Fruit fly (Drosophila melanogaster) whole organism, prepupa: Measurements from ENCODE around the gene CG9386.
A peak's percentile ranks its signal among the peaks of the same experiment; 100 is the strongest.

Experiments used
- Blimp-1 ChIP-seq: fragments of 200-800 bp; sonication (Bioruptor generic); optimal IDR thresholded peaks from 3 replicates; lab custom pipeline; 2017; ENCODE audit warnings: missing biosample characterization, missing genetic modification characterization, mild to moderate bottlenecking, moderate library complexity, missing genetic modification reagents
- CG10631 ChIP-seq: fragments of 200-800 bp; sonication (Bioruptor generic); optimal IDR thresholded peaks from 2 replicates; lab custom pipeline; 2016; ENCODE audit warnings: missing biosample characterization, missing genetic modification characterization
- CG10669 ChIP-seq: fragments of 200-800 bp; sonication (Bioruptor generic); optimal IDR thresholded peaks from 3 replicates; lab custom pipeline; 2018; ENCODE audit warnings: missing biosample characterization, mild to moderate bottlenecking, missing genetic modification characterization, moderate library complexity
- CG11294 ChIP-seq: fragments of 200-800 bp; sonication (Bioruptor generic); IDR thresholded peaks from 2 replicates; pipeline ENCODE4 v1.3.6; 2022; ENCODE audit warnings: missing biosample characterization, missing genetic modification characterization
- CG11762 ChIP-seq: fragments of 200-800 bp; sonication (Bioruptor generic); optimal IDR thresholded peaks from 3 replicates; lab custom pipeline; 2016; ENCODE audit warnings: missing biosample characterization, missing genetic modification characterization; ENCODE audit not compliant: insufficient read depth
- CG11902 ChIP-seq: fragments of 200-800 bp; sonication (Bioruptor generic); optimal IDR thresholded peaks from 3 replicates; lab custom pipeline; 2016; ENCODE audit warnings: missing biosample characterization, missing genetic modification characterization
- CG15336 ChIP-seq: fragments of 200-800 bp; sonication (Bioruptor generic); IDR thresholded peaks from 2 replicates; pipeline ENCODE4 v1.3.6; 2022; ENCODE audit warnings: missing biosample characterization, missing genetic modification characterization
- CG1621 ChIP-seq: fragments of 200-800 bp; sonication (Bioruptor generic); optimal IDR thresholded peaks from 3 replicates; lab custom pipeline; 2018; ENCODE audit warnings: missing biosample characterization, mild to moderate bottlenecking, missing genetic modification characterization
- CG16779 ChIP-seq: fragments of 200-800 bp; sonication (Bioruptor generic); optimal IDR thresholded peaks from 3 replicates; lab custom pipeline; 2017; ENCODE audit warnings: missing biosample characterization, mild to moderate bottlenecking, missing genetic modification characterization
- CG3032 ChIP-seq: fragments of 200-800 bp; optimal IDR thresholded peaks from 2 replicates; lab custom pipeline; 2019; ENCODE audit warnings: missing biosample characterization, mild to moderate bottlenecking, missing genetic modification characterization, moderate library complexity
- CG31627 ChIP-seq: fragments of 200-800 bp; sonication (Bioruptor generic); optimal IDR thresholded peaks from 3 replicates; lab custom pipeline; 2016; ENCODE audit warnings: missing biosample characterization, missing genetic modification characterization
- CG32006 ChIP-seq: fragments of 200-800 bp; sonication (Bioruptor generic); optimal IDR thresholded peaks from 3 replicates; lab custom pipeline; 2017; ENCODE audit warnings: missing biosample characterization, mild to moderate bottlenecking, missing genetic modification characterization
- CG34406 ChIP-seq: fragments of 200-800 bp; sonication (Bioruptor generic); optimal IDR thresholded peaks from 3 replicates; lab custom pipeline; 2016; ENCODE audit warnings: missing biosample characterization, missing genetic modification characterization
- CG3919 ChIP-seq: fragments of 200-800 bp; sonication (Bioruptor generic); optimal IDR thresholded peaks from 3 replicates; lab custom pipeline; 2016; ENCODE audit warnings: missing biosample characterization, missing genetic modification characterization
- CG4318 ChIP-seq: fragments of 200-800 bp; sonication (Bioruptor generic); optimal IDR thresholded peaks from 3 replicates; lab custom pipeline; 2017; ENCODE audit warnings: missing biosample characterization, mild to moderate bottlenecking, missing genetic modification characterization
- CG6163 ChIP-seq: fragments of 200-800 bp; sonication (Bioruptor generic); IDR thresholded peaks from 3 replicates; pipeline ENCODE4 v1.3.6; 2022; ENCODE audit warnings: missing biosample characterization, missing genetic modification characterization
- CG6276 ChIP-seq: fragments of 200-800 bp; sonication (Bioruptor generic); optimal IDR thresholded peaks from 2 replicates; lab custom pipeline; 2017; ENCODE audit warnings: missing biosample characterization, mild to moderate bottlenecking, missing genetic modification characterization
- CG6792 ChIP-seq: fragments of 200-800 bp; sonication (Bioruptor generic); optimal IDR thresholded peaks from 3 replicates; lab custom pipeline; 2016; ENCODE audit warnings: missing biosample characterization, missing genetic modification characterization
- CG6808 ChIP-seq: fragments of 200-800 bp; sonication (Bioruptor generic); optimal IDR thresholded peaks from 3 replicates; lab custom pipeline; 2017; ENCODE audit warnings: missing biosample characterization, missing genetic modification characterization, mild to moderate bottlenecking, moderate library complexity, missing genetic modification reagents
- CG6854 ChIP-seq: fragments of 200-800 bp; sonication (Bioruptor generic); optimal IDR thresholded peaks from 2 replicates; lab custom pipeline; 2017; ENCODE audit warnings: missing biosample characterization, mild to moderate bottlenecking, missing genetic modification characterization
- CG7368 ChIP-seq: fragments of 200-800 bp; sonication (Bioruptor generic); optimal IDR thresholded peaks from 3 replicates; lab custom pipeline; 2016; ENCODE audit warnings: missing biosample characterization, missing genetic modification characterization
- CG8319 ChIP-seq: fragments of 200-800 bp; sonication (Bioruptor generic); optimal IDR thresholded peaks from 3 replicates; lab custom pipeline; 2016; ENCODE audit warnings: missing biosample characterization, missing genetic modification characterization
- CG8632 ChIP-seq: fragments of 200-800 bp; sonication (Bioruptor generic); optimal IDR thresholded peaks from 3 replicates; lab custom pipeline; 2016; ENCODE audit warnings: missing biosample characterization, missing genetic modification characterization
- Eip75B ChIP-seq: fragments of 200-800 bp; sonication (Bioruptor generic); optimal IDR thresholded peaks from 3 replicates; lab custom pipeline; 2016; ENCODE audit warnings: missing biosample characterization, missing genetic modification characterization
- Ets21C ChIP-seq: fragments of 200-800 bp; sonication (Bioruptor generic); optimal IDR thresholded peaks from 3 replicates; lab custom pipeline; 2016; ENCODE audit warnings: missing biosample characterization, missing genetic modification characterization
- Ets96B ChIP-seq: fragments of 200-800 bp; optimal IDR thresholded peaks from 2 replicates; lab custom pipeline; 2019; ENCODE audit warnings: missing biosample characterization, mild to moderate bottlenecking, missing genetic modification characterization, moderate library complexity
- Gug ChIP-seq: fragments of 200-800 bp; sonication (Bioruptor generic); IDR thresholded peaks from 2 replicates; pipeline ENCODE4 v1.3.6; 2022; ENCODE audit warnings: missing biosample characterization, missing genetic modification characterization
- Hr38 ChIP-seq: sonication (Bioruptor generic); optimal IDR thresholded peaks from 2 replicates; lab custom pipeline; 2016; ENCODE audit warnings: missing biosample characterization, missing genetic modification characterization
- Hr39 ChIP-seq: fragments of 200-800 bp; sonication (Bioruptor generic); optimal IDR thresholded peaks from 2 replicates; lab custom pipeline; 2016; ENCODE audit warnings: missing biosample characterization, missing genetic modification characterization
- Hr4 ChIP-seq: fragments of 200-800 bp; sonication (Bioruptor generic); optimal IDR thresholded peaks from 3 replicates; lab custom pipeline; 2016; ENCODE audit warnings: missing biosample characterization, missing genetic modification characterization
- Met ChIP-seq: fragments of 200-800 bp; sonication (Bioruptor generic); optimal IDR thresholded peaks from 3 replicates; lab custom pipeline; 2016; ENCODE audit warnings: missing biosample characterization, missing genetic modification characterization
- OdsH ChIP-seq: fragments of 200-800 bp; sonication (Bioruptor generic); optimal IDR thresholded peaks from 3 replicates; lab custom pipeline; 2016; ENCODE audit warnings: missing biosample characterization, missing genetic modification characterization
- Smox ChIP-seq: fragments of 200-800 bp; sonication (Bioruptor generic); optimal IDR thresholded peaks from 3 replicates; lab custom pipeline; 2016; ENCODE audit warnings: missing biosample characterization, missing genetic modification characterization
- Sox102F ChIP-seq: fragments of 200-800 bp; sonication (Bioruptor generic); optimal IDR thresholded peaks from 2 replicates; lab custom pipeline; 2016; ENCODE audit warnings: missing biosample characterization, mild to moderate bottlenecking, missing genetic modification characterization
- Sox15 ChIP-seq: fragments of 200-800 bp; sonication (Bioruptor generic); optimal IDR thresholded peaks from 3 replicates; lab custom pipeline; 2016; ENCODE audit warnings: missing biosample characterization, missing genetic modification characterization
- acj6 ChIP-seq: fragments of 200-800 bp; sonication (Bioruptor generic); optimal IDR thresholded peaks from 3 replicates; lab custom pipeline; 2016; ENCODE audit warnings: missing biosample characterization, missing genetic modification characterization
- cyc ChIP-seq: fragments of 200-800 bp; sonication (Bioruptor generic); optimal IDR thresholded peaks from 3 replicates; lab custom pipeline; 2016; ENCODE audit warnings: missing biosample characterization, missing genetic modification characterization
- dac ChIP-seq: fragments of 200-800 bp; sonication (Bioruptor generic); optimal IDR thresholded peaks from 2 replicates; lab custom pipeline; 2017; ENCODE audit warnings: missing biosample characterization, mild to moderate bottlenecking, missing genetic modification characterization
- dsx ChIP-seq: fragments of 200-800 bp; optimal IDR thresholded peaks from 3 replicates; lab custom pipeline; 2019; ENCODE audit warnings: missing biosample characterization, mild to moderate bottlenecking, missing genetic modification characterization, moderate library complexity; ENCODE audit not compliant: poor library complexity, severe bottlenecking
- eg ChIP-seq: fragments of 200-800 bp; sonication (Bioruptor generic); IDR thresholded peaks from 3 replicates; pipeline ENCODE4 v1.3.6; 2022; ENCODE audit warnings: missing biosample characterization, missing genetic modification characterization
- esn ChIP-seq: fragments of 200-800 bp; sonication (Bioruptor generic); optimal IDR thresholded peaks from 2 replicates; lab custom pipeline; 2016; ENCODE audit warnings: missing biosample characterization, mild to moderate bottlenecking, missing genetic modification characterization, moderate library complexity
- fd59A ChIP-seq: fragments of 200-800 bp; sonication (Bioruptor generic); optimal IDR thresholded peaks from 2 replicates; lab custom pipeline; 2017; ENCODE audit warnings: missing biosample characterization, mild to moderate bottlenecking, missing genetic modification characterization, missing genetic modification reagents
- fd85E ChIP-seq: fragments of 200-800 bp; sonication (Bioruptor generic); optimal IDR thresholded peaks from 3 replicates; lab custom pipeline; 2016; ENCODE audit warnings: missing biosample characterization, missing genetic modification characterization
- fkh ChIP-seq: fragments of 200-800 bp; sonication (Bioruptor generic); optimal IDR thresholded peaks from 3 replicates; lab custom pipeline; 2017; ENCODE audit warnings: missing biosample characterization, mild to moderate bottlenecking, missing genetic modification characterization, moderate library complexity
- lz ChIP-seq: fragments of 200-800 bp; sonication (Bioruptor generic); optimal IDR thresholded peaks from 3 replicates; lab custom pipeline; 2016; ENCODE audit warnings: missing biosample characterization, missing genetic modification characterization
- net ChIP-seq: fragments of 200-800 bp; sonication (Bioruptor generic); optimal IDR thresholded peaks from 3 replicates; lab custom pipeline; 2016; ENCODE audit warnings: missing biosample characterization, missing genetic modification characterization
- pdm3 ChIP-seq: fragments of 200-800 bp; sonication (Bioruptor generic); optimal IDR thresholded peaks from 3 replicates; lab custom pipeline; 2016; ENCODE audit warnings: missing biosample characterization, missing genetic modification characterization
- salr ChIP-seq, 2 experiments: fragments of 200-800 bp; sonication (Bioruptor generic); optimal IDR thresholded peaks; 3 replicates each; lab custom pipeline; 2016 to 2018; ENCODE audit warnings: missing biosample characterization in 2 of 2, missing genetic modification characterization in 2 of 2, mild to moderate bottlenecking in 1 of 2
- ss ChIP-seq, 2 experiments: fragments of 200-800 bp; sonication (Bioruptor generic); optimal IDR thresholded peaks; 2 replicates in 1 of 2; 3 replicates in 1 of 2; lab custom pipeline; 2017 to 2018; ENCODE audit warnings: mild to moderate bottlenecking in 2 of 2, missing biosample characterization in 2 of 2, missing genetic modification characterization in 2 of 2, moderate library complexity in 1 of 2
- svp ChIP-seq: fragments of 200-800 bp; sonication (Bioruptor generic); peaks from one replicate; lab custom pipeline; 2016; ENCODE audit warnings: missing biosample characterization, missing genetic modification characterization
- topi ChIP-seq: fragments of 200-800 bp; sonication (Bioruptor generic); optimal IDR thresholded peaks from 3 replicates; lab custom pipeline; 2016; ENCODE audit warnings: missing biosample characterization, missing genetic modification characterization
- vri ChIP-seq: fragments of 200-800 bp; sonication (Bioruptor generic); optimal IDR thresholded peaks from 3 replicates; lab custom pipeline; 2016; ENCODE audit warnings: missing biosample characterization, mild to moderate bottlenecking, missing genetic modification characterization

The CG9386 gene

dm6 chr3R:9600558-9600959 is 45.4 kb upstream of the CG9386 start:
- TF ChIP-seq CG6808 (GFP tag; lab: Kevin White, UChicago) (peak; percentile 56), CG10669 (peak; percentile 46), CG7368 (GFP tag; lab: Kevin White, UChicago) (peak; percentile 4), topi (peak; percentile 33), CG6163 (GFP tag; lab: Robert Waterston, UW) (peak; percentile 59; the same call in 1 of the 3 replicates), dsx (peak; percentile 57), svp (peak; percentile 72), esn (GFP tag; lab: Kevin White, UChicago) (peak; percentile 4), CG6276 (GFP tag; lab: Kevin White, UChicago) (no peak), Hr39 (GFP tag; lab: Kevin White, UChicago) (no peak), Hr38 (no peak), eg (GFP tag; lab: Robert Waterston, UW) (0 out of 3 replicates have a peak, but pooled peaks have one; percentile 29), dac (GFP tag; lab: Kevin White, UChicago) (no peak), CG3032 (tag; lab: Kevin White, UChicago) (peak; percentile 49), fd59A (GFP tag; lab: Kevin White, UChicago) (peak; percentile 18), salr (GFP tag; optimal IDR thresholded peaks at IDR 0.05; lab: Kevin White, UChicago) (no peak), CG4318 (GFP tag; lab: Kevin White, UChicago) (no peak), CG10631 (GFP tag; lab: Kevin White, UChicago) (peak; percentile 41), fd85E (GFP tag; lab: Kevin White, UChicago) (no peak), Eip75B (GFP tag; lab: Kevin White, UChicago) (no peak), CG32006 (peak; percentile 17), Smox (GFP tag; lab: Kevin White, UChicago) (peak; percentile 21), CG15336 (GFP tag; lab: Robert Waterston, UW) (no peak), CG11902 (GFP tag; lab: Kevin White, UChicago) (no peak), CG1621 (peak; percentile 26), Met (no peak), CG8319 (GFP tag; lab: Kevin White, UChicago) (peak; percentile 31), net (peak; percentile 47), Hr4 (GFP tag; lab: Kevin White, UChicago) (no peak), vri (GFP tag; lab: Kevin White, UChicago) (peak; percentile 17), Gug (no peak), CG11294 (GFP tag; lab: Robert Waterston, UW) (no peak), CG31627 (GFP tag; lab: Kevin White, UChicago) (no peak), CG34406 (GFP tag; lab: Kevin White, UChicago) (peak; percentile 47), ss (GFP tag; optimal IDR thresholded peaks at IDR 0.05; lab: Kevin White, UChicago) (peak; percentile 36 to 50), pdm3 (GFP tag; lab: Kevin White, UChicago) (peak; percentile 8), OdsH (GFP tag; lab: Kevin White, UChicago) (peak; percentile 50), Sox15 (GFP tag; lab: Kevin White, UChicago) (peak; percentile 10), CG8632 (GFP tag; lab: Kevin White, UChicago) (peak; percentile 44), acj6 (peak; percentile 4), cyc (GFP tag; lab: Kevin White, UChicago) (no peak), CG6792 (GFP tag; lab: Kevin White, UChicago) (peak; percentile 39), lz (no peak), CG6854 (GFP tag; lab: Kevin White, UChicago) (no peak), fkh (GFP tag; lab: Kevin White, UChicago) (peak; percentile 83), CG16779 (tag; lab: Kevin White, UChicago) (peak; percentile 36), CG3919 (GFP tag; lab: Kevin White, UChicago) (peak; percentile 45), Blimp-1 (GFP tag; lab: Kevin White, UChicago) (no peak), Ets21C (no peak), CG11762 (peak; percentile 42), Sox102F (GFP tag; lab: Kevin White, UChicago) (peak; percentile 27), Ets96B (tag; lab: Kevin White, UChicago) (peak; percentile 55)
